Fruit fly (Drosophila melanogaster) whole organism, embryonic: ENCODE results near the gene Ir94g.

ENCODE experiments used
- CG10979 ChIP-seq: fragments of 200-800 bp; sonication (Bioruptor generic); optimal IDR thresholded peaks from 2 replicates; lab custom pipeline; 2018; ENCODE audit warnings: missing biosample characterization, mild to moderate bottlenecking, missing genetic modification characterization, moderate library complexity
- CG12659 ChIP-seq: fragments of 200-800 bp; sonication (Bioruptor generic); optimal IDR thresholded peaks from 3 replicates; lab custom pipeline; 2017; ENCODE audit warnings: mild to moderate bottlenecking, missing biosample characterization, missing genetic modification reagents, missing genetic modification characterization
- CG12942 ChIP-seq: fragments of 200-800 bp; sonication (Bioruptor generic); optimal IDR thresholded peaks from 3 replicates; lab custom pipeline; 2016; ENCODE audit warnings: missing biosample characterization, missing genetic modification characterization
- CG13775 ChIP-seq: fragments of 200-800 bp; sonication (Bioruptor generic); optimal IDR thresholded peaks from 3 replicates; lab custom pipeline; 2017; ENCODE audit warnings: missing biosample characterization, mild to moderate bottlenecking, missing genetic modification characterization
- CG15269 ChIP-seq: fragments of 200-800 bp; sonication (Bioruptor generic); optimal IDR thresholded peaks from 2 replicates; lab custom pipeline; 2018; ENCODE audit warnings: missing biosample characterization, mild to moderate bottlenecking, missing genetic modification characterization, moderate library complexity
- CG16813 ChIP-seq: fragments of 200-800 bp; sonication (Bioruptor generic); IDR thresholded peaks from 3 replicates; pipeline ENCODE4 v1.3.6; 2022; ENCODE audit warnings: missing biosample characterization, missing genetic modification characterization; ENCODE audit not compliant: partially characterized antibody
- CG16863 ChIP-seq: fragments of 200-800 bp; sonication (Bioruptor generic); optimal IDR thresholded peaks from 3 replicates; lab custom pipeline; 2016; ENCODE audit warnings: missing biosample characterization, missing genetic modification characterization
- CG18764 ChIP-seq: fragments of 200-800 bp; sonication (Bioruptor generic); optimal IDR thresholded peaks from 3 replicates; lab custom pipeline; 2016; ENCODE audit warnings: missing biosample characterization, missing genetic modification characterization
- CG30020 ChIP-seq: fragments of 200-800 bp; optimal IDR thresholded peaks from 2 replicates; lab custom pipeline; 2019; ENCODE audit warnings: missing biosample characterization, mild to moderate bottlenecking, missing genetic modification characterization, moderate library complexity
- CG7271 ChIP-seq: fragments of 200-800 bp; sonication (Bioruptor generic); optimal IDR thresholded peaks from 2 replicates; lab custom pipeline; 2018; ENCODE audit warnings: missing biosample characterization, mild to moderate bottlenecking, missing genetic modification characterization, moderate library complexity
- CTCF ChIP-seq: fragments of 200-800 bp; sonication (Bioruptor generic); optimal IDR thresholded peaks from 2 replicates; lab custom pipeline; 2017; ENCODE audit warnings: missing biosample characterization, mild to moderate bottlenecking, missing genetic modification characterization, moderate library complexity
- Dbx ChIP-seq: fragments of 200-800 bp; sonication (Bioruptor generic); IDR thresholded peaks from 3 replicates; pipeline ENCODE4 v1.3.6; 2022; ENCODE audit warnings: missing biosample characterization, missing genetic modification characterization
- Doc2 ChIP-seq: fragments of 200-800 bp; sonication (Bioruptor generic); IDR thresholded peaks from 2 replicates; pipeline ENCODE4 v1.3.6; 2022; ENCODE audit warnings: missing biosample characterization, missing genetic modification characterization
- Drgx ChIP-seq: fragments of 200-800 bp; sonication (Bioruptor generic); IDR thresholded peaks from 2 replicates; pipeline ENCODE4 v1.3.6; 2022; ENCODE audit warnings: missing biosample characterization, missing genetic modification characterization
- HLH3B ChIP-seq: fragments of 200-800 bp; sonication (Bioruptor generic); IDR thresholded peaks from 2 replicates; pipeline ENCODE4 v1.3.6; 2022; ENCODE audit warnings: missing biosample characterization, missing genetic modification characterization
- Nf-YC ChIP-seq: fragments of 200-800 bp; optimal IDR thresholded peaks from 3 replicates; lab custom pipeline; 2019; ENCODE audit warnings: missing biosample characterization, mild to moderate bottlenecking, missing genetic modification characterization, moderate library complexity
- Tbp ChIP-seq: fragments of >200 bp; optimal IDR thresholded peaks from 2 replicates; lab custom pipeline; 2018; ENCODE audit warnings: missing biosample characterization, missing genetic modification characterization
- Trl ChIP-seq, 3 experiments: fragments of >200 bp in 2 of 3; fragments of 200-800 bp in 1 of 3; sonication (Bioruptor generic) in 1 of 3; optimal IDR thresholded peaks; 2 replicates in 1 of 3; 3 replicates in 2 of 3; lab custom pipeline; 2016 to 2017; ENCODE audit warnings: missing biosample characterization in 1 of 3, missing genetic modification characterization in 1 of 3
- amos ChIP-seq: fragments of 200-800 bp; sonication (Bioruptor generic); IDR thresholded peaks from 2 replicates; pipeline ENCODE4 v1.3.6; 2022; ENCODE audit warnings: missing biosample characterization, missing genetic modification characterization; ENCODE audit not compliant: partially characterized antibody
- bowl ChIP-seq: fragments of 200-800 bp; sonication (Bioruptor generic); IDR thresholded peaks from 2 replicates; pipeline ENCODE4 v1.3.6; 2022; ENCODE audit warnings: missing biosample characterization, missing genetic modification characterization
- cg ChIP-seq: fragments of 200-800 bp; sonication (Bioruptor generic); optimal IDR thresholded peaks from 3 replicates; lab custom pipeline; 2019; ENCODE audit warnings: missing biosample characterization, mild to moderate bottlenecking, missing genetic modification characterization, moderate library complexity
- corto ChIP-seq: fragments of 200-800 bp; sonication (Bioruptor generic); optimal IDR thresholded peaks from 2 replicates; lab custom pipeline; 2016; ENCODE audit warnings: missing biosample characterization, mild to moderate bottlenecking, missing genetic modification characterization, moderate library complexity
- gem ChIP-seq: fragments of 200-800 bp; sonication (Bioruptor generic); optimal IDR thresholded peaks from 2 replicates; lab custom pipeline; 2019; ENCODE audit warnings: missing biosample characterization, mild to moderate bottlenecking, missing genetic modification characterization, moderate library complexity
- grn ChIP-seq: fragments of 200-800 bp; sonication (Bioruptor generic); optimal IDR thresholded peaks from 3 replicates; lab custom pipeline; 2017; ENCODE audit warnings: missing biosample characterization, missing genetic modification characterization
- gro ChIP-seq: fragments of 200-800 bp; sonication (Bioruptor generic); optimal IDR thresholded peaks from 2 replicates; lab custom pipeline; 2016; ENCODE audit warnings: missing biosample characterization, missing genetic modification characterization
- h ChIP-seq: fragments of >200 bp; optimal IDR thresholded peaks from 2 replicates; lab custom pipeline; 2017
- hkb ChIP-seq, 2 experiments: fragments of 200-800 bp in 1 of 2; fragments of >200 bp in 1 of 2; sonication (Bioruptor generic) in 1 of 2; IDR thresholded peaks in 1 of 2; optimal IDR thresholded peaks in 1 of 2; 2 replicates each; pipeline versions ENCODE4 v1.3.6 to Lab custom; 2017 to 2022; ENCODE audit warnings: missing biosample characterization in 1 of 2, missing genetic modification characterization in 1 of 2
- lbe ChIP-seq: fragments of 200-800 bp; sonication (Bioruptor generic); optimal IDR thresholded peaks from 2 replicates; lab custom pipeline; 2016; ENCODE audit warnings: missing biosample characterization, mild to moderate bottlenecking, missing genetic modification characterization
- nerfin-1 ChIP-seq: fragments of 200-800 bp; sonication (Bioruptor generic); optimal IDR thresholded peaks from 3 replicates; lab custom pipeline; 2019; ENCODE audit warnings: missing biosample characterization, mild to moderate bottlenecking, missing genetic modification characterization, moderate library complexity
- nerfin-2 ChIP-seq: fragments of 200-800 bp; sonication (Bioruptor generic); IDR thresholded peaks from 2 replicates; pipeline ENCODE4 v1.3.6; 2022; ENCODE audit warnings: missing biosample characterization, missing genetic modification characterization; ENCODE audit not compliant: partially characterized antibody
- nom ChIP-seq: fragments of 200-800 bp; sonication (Bioruptor generic); optimal IDR thresholded peaks from 2 replicates; lab custom pipeline; 2017; ENCODE audit warnings: missing biosample characterization, missing genetic modification characterization, mild to moderate bottlenecking, moderate library complexity, missing genetic modification reagents
- row ChIP-seq: fragments of 200-800 bp; sonication (Bioruptor generic); IDR thresholded peaks from 3 replicates; pipeline ENCODE4 v1.3.6; 2022; ENCODE audit warnings: missing biosample characterization, missing genetic modification characterization
- sd ChIP-seq: fragments of 200-800 bp; sonication (Bioruptor generic); optimal IDR thresholded peaks from 3 replicates; lab custom pipeline; 2018; ENCODE audit warnings: missing biosample characterization, mild to moderate bottlenecking, missing genetic modification characterization, moderate library complexity
- sens ChIP-seq: fragments of 200-800 bp; sonication (Bioruptor generic); peaks from one replicate; lab custom pipeline; 2016; ENCODE audit warnings: missing biosample characterization, missing genetic modification characterization
- so ChIP-seq: fragments of 200-800 bp; sonication (Bioruptor generic); IDR thresholded peaks from 3 replicates; pipeline ENCODE4 v1.3.6; 2022; ENCODE audit warnings: missing biosample characterization, missing genetic modification characterization
- sob ChIP-seq: fragments of 200-800 bp; sonication (Bioruptor generic); IDR thresholded peaks from 2 replicates; pipeline ENCODE4 v1.3.6; 2022; ENCODE audit warnings: missing biosample characterization, missing genetic modification characterization
- sug ChIP-seq: fragments of 200-800 bp; optimal IDR thresholded peaks from 2 replicates; lab custom pipeline; 2019; ENCODE audit warnings: missing biosample characterization, mild to moderate bottlenecking, missing genetic modification characterization, moderate library complexity
- yki ChIP-seq: fragments of >200 bp; optimal IDR thresholded peaks from 3 replicates; lab custom pipeline; 2018
- zfh2 ChIP-seq: fragments of 200-800 bp; sonication (Bioruptor generic); optimal IDR thresholded peaks from 2 replicates; lab custom pipeline; 2016; ENCODE audit warnings: missing biosample characterization, missing genetic modification characterization

Ir94g gene

dm6 chr3R:23504760-23505159, 21.1 kb downstream of the Ir94g start:
- no peak for TF ChIP-seq CG7271 (tag; lab: Kevin White, UChicago)
- no peak for TF ChIP-seq Nf-YC (tag; lab: Kevin White, UChicago)
- TF ChIP-seq bowl (GFP tag; lab: Robert Waterston, UW), result no peak
- no peak for TF ChIP-seq CG15269
- TF ChIP-seq sob (GFP tag; lab: Robert Waterston, UW), result no peak
- TF ChIP-seq Doc2 (GFP tag; lab: Robert Waterston, UW), result no peak
- TF ChIP-seq so (GFP tag; lab: Robert Waterston, UW), result no peak
- TF ChIP-seq CG18764, result no peak
- no peak for TF ChIP-seq CG16813 (GFP tag; lab: Robert Waterston, UW)
- TF ChIP-seq grn (GFP tag; lab: Kevin White, UChicago), result no peak
- no peak for TF ChIP-seq Tbp (GFP tag; lab: Kevin White, UChicago)
- no peak for TF ChIP-seq CG12659 (GFP tag; lab: Kevin White, UChicago)

- no peak for TF ChIP-seq gem
- TF ChIP-seq CG30020 (tag; lab: Kevin White, UChicago), result no peak
- no peak for TF ChIP-seq nerfin-2 (GFP tag; lab: Robert Waterston, UW)
- no peak for TF ChIP-seq CG10979 (tag; lab: Kevin White, UChicago)
- TF ChIP-seq Dbx (GFP tag; lab: Robert Waterston, UW), result no peak
These were observed 23.7 kb downstream of the Ir94g start, which contains the start of gene CG34289 for dm6 chr3R:23507376-23507775. CG34289 (minus strand) TSS chr3R:23507476.

- TF ChIP-seq amos (GFP tag; lab: Robert Waterston, UW), result no peak
- peak; percentile 83 for TF ChIP-seq lbe (GFP tag; lab: Kevin White, UChicago)
- no peak for TF ChIP-seq yki (lab: Kevin White, UChicago)
- peak; percentile 36 for TF ChIP-seq nom (GFP tag; lab: Kevin White, UChicago)
- no peak for TF ChIP-seq h (lab: Kevin White, UChicago)
- TF ChIP-seq sd (tag; lab: Kevin White, UChicago), result no peak
- TF ChIP-seq sug (tag; lab: Kevin White, UChicago), result no peak
- TF ChIP-seq CG13775 (GFP tag; lab: Kevin White, UChicago), result no peak
- TF ChIP-seq HLH3B, result 0 out of 2 replicates have a peak, but pooled peaks have one; percentile 5
- TF ChIP-seq row (GFP tag; lab: Robert Waterston, UW), result no peak
- TF ChIP-seq gro (GFP tag; lab: Kevin White, UChicago), result no peak
- no peak for TF ChIP-seq cg
- no peak for TF ChIP-seq nerfin-1 (tag; lab: Kevin White, UChicago)
- peak; percentile 65 for TF ChIP-seq corto (GFP tag; lab: Kevin White, UChicago)
- 0 out of 2 replicates have a peak, but pooled peaks have one; percentile 10 for TF ChIP-seq Drgx (GFP tag; lab: Robert Waterston, UW)
- TF ChIP-seq Trl (optimal IDR thresholded peaks at IDR 0.05; lab: Kevin White, UChicago), result no peak
- TF ChIP-seq Trl (GFP tag; optimal IDR thresholded peaks at IDR 0.05; lab: Kevin White, UChicago), result no peak
These were observed 24.6 kb downstream of the Ir94g start for dm6 chr3R:23508304-23508703.

dm6 chr3R:23509408-23509940, 25.8 kb downstream of the Ir94g start:
- TF ChIP-seq CG12942 (GFP tag; lab: Kevin White, UChicago) (no peak), hkb (optimal IDR thresholded peaks at IDR 0.05; lab: Kevin White, UChicago) (no peak), hkb (GFP tag; IDR thresholded peaks at IDR 0.05; lab: Robert Waterston, UW) (no peak), zfh2 (GFP tag; lab: Kevin White, UChicago) (no peak), sens (no peak), Doc2 (GFP tag; lab: Robert Waterston, UW) (no peak), CG16863 (GFP tag; lab: Kevin White, UChicago) (no peak), CTCF (GFP tag; lab: Kevin White, UChicago) (peak; percentile 70)
- TF ChIP-seq, all 482 proteins: peak for 1
